Worm (Caenorhabditis elegans): ENCODE results near the gene T27A8.3.

- TF ChIP-seq fos-1 (tag; optimal IDR thresholded peaks at IDR 0.05) (no peak), snpc-4 (tag; optimal IDR thresholded peaks at IDR 0.05) (no peak), egl-27 (tag; optimal IDR thresholded peaks at IDR 0.05) (no peak), gmeb-1 (tag; optimal IDR thresholded peaks at IDR 0.05) (no peak), unc-62 (GFP tag; optimal IDR thresholded peaks at IDR 0.05) (no peak), zag-1 (tag; optimal IDR thresholded peaks at IDR 0.05) (no peak), nhr-12 (tag; optimal IDR thresholded peaks at IDR 0.05) (no peak), skn-1 (tag; optimal IDR thresholded peaks at IDR 0.05) (no peak), lin-11 (tag; optimal IDR thresholded peaks at IDR 0.05) (no peak)
These were observed 20.7 kb upstream of the T27A8.3 start for ce11 chrX:16041808-16042207.
